Worm (Caenorhabditis elegans): Measurements from ENCODE around the gene ipla-3.
A peak's percentile ranks its signal among the peaks of the same experiment; 100 is the strongest.

ipla-3 gene

ce11 chrV:20771702-20772101, 42.6 kb upstream of the ipla-3 start (continued):
- TF ChIP-seq fos-1 (tag; optimal IDR thresholded peaks at IDR 0.05), result no peak
- peak; percentile 14 for TF ChIP-seq blmp-1 (tag; optimal IDR thresholded peaks at IDR 0.05)

- TF ChIP-seq ets-5 (GFP tag; IDR thresholded peaks at IDR 0.05) (no peak), fkh-10 (GFP tag; optimal IDR thresholded peaks at IDR 0.05) (no peak), lin-14 (GFP tag; optimal IDR thresholded peaks at IDR 0.05) (peak; percentile 22), elt-2 (tag; optimal IDR thresholded peaks at IDR 0.05) (peak; percentile 34), nhr-71 (tag; optimal IDR thresholded peaks at IDR 0.05) (no peak), pag-3 (tag; optimal IDR thresholded peaks at IDR 0.05; ENCODE audit: borderline replicate concordance, insufficient read depth) (no peak), rnt-1 (tag; optimal IDR thresholded peaks at IDR 0.05) (no peak)
Observed at ce11 chrV:20770846-20771245, 41.8 kb upstream of the ipla-3 start.

DNA sequence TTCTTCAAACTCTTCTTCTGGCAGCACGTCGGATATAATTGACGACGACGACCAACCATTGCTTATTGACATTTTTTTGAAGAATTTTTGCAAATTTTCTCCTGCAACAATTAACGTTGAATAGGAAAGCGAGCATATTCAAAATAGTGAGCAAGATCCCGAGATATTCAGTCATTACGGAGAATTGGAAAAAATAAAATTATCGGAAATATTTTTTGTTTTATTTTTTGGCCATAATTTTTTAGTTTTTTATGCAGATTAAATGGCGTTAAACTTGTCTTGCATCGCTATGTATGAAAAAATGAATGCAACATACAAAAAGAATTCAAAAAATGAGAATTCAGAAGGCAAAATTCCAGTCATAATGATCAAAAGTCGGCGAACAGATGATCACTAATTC, 41.0 kb upstream of the ipla-3 start, which contains the start of gene elp-1:
TSS of gene elp-1 (minus strand) at position 101 of the 400 bp plus-strand sequence.
- no peak for TF ChIP-seq vab-15 (tag; optimal IDR thresholded peaks at IDR 0.05)
- no peak for TF ChIP-seq ceh-63 (GFP tag; optimal IDR thresholded peaks at IDR 0.05)
- no peak for TF ChIP-seq nhr-28 (tag; optimal IDR thresholded peaks at IDR 0.05)
- no peak for TF ChIP-seq ets-5 (GFP tag; IDR thresholded peaks at IDR 0.05)
- TF ChIP-seq lin-35 (GFP tag; optimal IDR thresholded peaks at IDR 0.05), result no peak
- TF ChIP-seq nhr-12 (tag; optimal IDR thresholded peaks at IDR 0.05), result no peak
- TF ChIP-seq fkh-10 (GFP tag; optimal IDR thresholded peaks at IDR 0.05), result no peak

DNA sequence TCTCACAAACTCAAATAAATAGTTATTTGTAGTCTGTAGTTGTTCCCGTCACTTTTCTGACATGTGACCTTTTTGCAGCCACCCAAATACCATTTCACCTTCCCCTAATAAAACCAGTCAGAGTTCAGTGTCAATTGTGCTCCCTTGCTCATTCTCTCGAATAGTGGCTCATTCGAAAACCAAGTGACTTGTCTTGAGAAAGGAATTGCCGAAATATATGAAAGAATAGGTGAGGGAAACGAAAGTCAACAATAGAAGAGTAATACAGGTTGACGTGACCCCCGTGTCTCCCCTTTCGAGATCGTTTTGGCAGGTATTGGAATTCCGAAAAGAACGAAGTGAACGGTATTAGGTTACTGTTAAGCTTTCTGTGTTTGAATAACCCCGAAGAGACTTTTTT, 34.1 kb upstream of the ipla-3 start:
- no peak for TF ChIP-seq egl-13 (tag; optimal IDR thresholded peaks at IDR 0.05)
- TF ChIP-seq nhr-77 (tag; optimal IDR thresholded peaks at IDR 0.05), result peak; percentile 42
- peak; percentile 8 for TF ChIP-seq nhr-85 (tag)
- TF ChIP-seq lsy-2 (tag; optimal IDR thresholded peaks at IDR 0.05), result peak in 1 of 2 experiments; percentile 14
- TF ChIP-seq lin-14 (GFP tag; optimal IDR thresholded peaks at IDR 0.05), result peak; percentile 48
- TF ChIP-seq C04F5.9 (tag; optimal IDR thresholded peaks at IDR 0.05), result no peak
- peak; percentile 11 for TF ChIP-seq nhr-20 (tag; optimal IDR thresholded peaks at IDR 0.05)
- TF ChIP-seq elt-2 (tag; optimal IDR thresholded peaks at IDR 0.05), result no peak
- 0 out of 2 replicates have a peak, but pooled peaks have one; percentile 23 for TF ChIP-seq nhr-19 (GFP tag; conservative IDR thresholded peaks at IDR 0.05)
- peak; percentile 38 for TF ChIP-seq nhr-71 (tag; optimal IDR thresholded peaks at IDR 0.05)
- no peak for TF ChIP-seq elt-3 (tag; optimal IDR thresholded peaks at IDR 0.05)

DNA sequence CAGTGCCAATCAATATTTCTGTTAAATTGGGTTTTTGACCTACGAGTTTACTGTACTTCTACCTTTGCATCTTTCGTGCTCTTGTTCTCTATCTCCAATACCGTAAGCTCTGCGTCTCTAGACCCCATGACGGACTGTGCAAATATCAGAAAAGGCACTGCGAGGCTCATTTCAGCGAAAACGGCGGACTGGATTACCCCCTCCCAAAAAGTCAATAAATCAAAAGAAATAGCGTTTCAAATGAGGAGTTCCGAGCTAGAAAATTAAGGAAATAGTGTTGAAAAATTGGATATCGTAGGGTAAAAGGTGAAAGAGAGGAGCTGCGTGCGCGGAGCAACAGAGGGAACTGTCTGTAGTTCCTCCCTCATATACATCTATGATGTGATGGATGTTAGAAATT, 32.7 kb upstream of the ipla-3 start:
- no peak for TF ChIP-seq nhr-28 (tag; optimal IDR thresholded peaks at IDR 0.05)
- TF ChIP-seq hlh-4 (tag; optimal IDR thresholded peaks at IDR 0.05), result no peak
- no peak for TF ChIP-seq alr-1 (tag; optimal IDR thresholded peaks at IDR 0.05; ENCODE audit: borderline replicate concordance)
- TF ChIP-seq nhr-76 (tag; optimal IDR thresholded peaks at IDR 0.05), result no peak
- TF ChIP-seq lir-3 (tag; optimal IDR thresholded peaks at IDR 0.05; ENCODE audit: poor library complexity), result no peak
- no peak for TF ChIP-seq F16B12.6 (tag; optimal IDR thresholded peaks at IDR 0.05)
- peak; percentile 22 for TF ChIP-seq swsn-7 (tag; optimal IDR thresholded peaks at IDR 0.05)
- TF ChIP-seq ceh-63 (GFP tag; optimal IDR thresholded peaks at IDR 0.05), result no peak
- no peak for TF ChIP-seq ztf-11 (tag; optimal IDR thresholded peaks at IDR 0.05)
- TF ChIP-seq lsy-2 (tag; optimal IDR thresholded peaks at IDR 0.05), result peak in 1 of 2 experiments; percentile 54
- no peak for TF ChIP-seq egl-13 (tag; optimal IDR thresholded peaks at IDR 0.05)
- peak; percentile 68 for TF ChIP-seq nhr-77 (tag; optimal IDR thresholded peaks at IDR 0.05)
- peak; percentile 33 for TF ChIP-seq nhr-19 (GFP tag; conservative IDR thresholded peaks at IDR 0.05)
- no peak for TF ChIP-seq lin-15B (tag; optimal IDR thresholded peaks at IDR 0.05)
- peak in 1 of 2 experiments; percentile 7 for TF ChIP-seq egl-27 (tag; optimal IDR thresholded peaks at IDR 0.05)
- TF ChIP-seq lin-35 (GFP tag; optimal IDR thresholded peaks at IDR 0.05), result no peak
- TF ChIP-seq tbx-2 (tag; optimal IDR thresholded peaks at IDR 0.05), result peak; percentile 54
- TF ChIP-seq ama-1 (optimal IDR thresholded peaks at IDR 0.05), result no peak
- TF ChIP-seq mef-2 (tag; optimal IDR thresholded peaks at IDR 0.05), result no peak
- no peak for TF ChIP-seq zag-1 (tag; optimal IDR thresholded peaks at IDR 0.05)
- TF ChIP-seq efl-1 (optimal IDR thresholded peaks at IDR 0.05), result peak in 1 of 2 experiments; percentile 17
- TF ChIP-seq efl-1 (GFP tag; optimal IDR thresholded peaks at IDR 0.05 in 1 of 2), result no peak
- TF ChIP-seq nhr-71 (tag; optimal IDR thresholded peaks at IDR 0.05), result peak; percentile 34
- TF ChIP-seq pag-3 (tag; optimal IDR thresholded peaks at IDR 0.05; ENCODE audit: borderline replicate concordance, insufficient read depth), result no peak
- no peak for TF ChIP-seq C04F5.9 (tag; optimal IDR thresholded peaks at IDR 0.05)
- TF ChIP-seq nhr-20 (tag; optimal IDR thresholded peaks at IDR 0.05), result peak; percentile 44
- no peak for TF ChIP-seq ets-5 (GFP tag; IDR thresholded peaks at IDR 0.05)
- TF ChIP-seq unc-30 (tag; optimal IDR thresholded peaks at IDR 0.05), result no peak
- no peak for TF ChIP-seq nhr-12 (tag; optimal IDR thresholded peaks at IDR 0.05)
- peak; percentile 41 for TF ChIP-seq lin-14 (GFP tag; optimal IDR thresholded peaks at IDR 0.05)
- TF ChIP-seq sup-37 (GFP tag; optimal IDR thresholded peaks at IDR 0.05), result no peak
